Worm (Caenorhabditis elegans) whole organism, L2 larva: ENCODE results near the gene Y43F4A.4.

Experiments
- C34F6.9 ChIP-seq: fragments of 150-350 bp; optimal IDR thresholded peaks from 2 replicates; lab custom pipeline; 2014; ENCODE audit warnings: missing biosample characterization, missing genetic modification characterization
- F13H6.1 ChIP-seq: sonication (generic microtip); optimal IDR thresholded peaks from 2 replicates; lab custom pipeline; 2016; ENCODE audit warnings: missing genetic modification characterization, missing compliant biosample characterization
- R02D3.7 ChIP-seq: fragments of 150-350 bp; optimal IDR thresholded peaks from 2 replicates; lab custom pipeline; 2014; ENCODE audit warnings: missing biosample characterization, missing genetic modification characterization
- ZK546.5 ChIP-seq: sonication (generic microtip); optimal IDR thresholded peaks from 2 replicates; lab custom pipeline; 2017; ENCODE audit warnings: missing biosample characterization, missing genetic modification characterization
- alr-1 ChIP-seq: fragments of 150-350 bp; optimal IDR thresholded peaks from 2 replicates; lab custom pipeline; 2014; ENCODE audit warnings: missing biosample characterization, missing genetic modification characterization
- aly-2 ChIP-seq: fragments of 150-350 bp; optimal IDR thresholded peaks from 2 replicates; lab custom pipeline; 2014; ENCODE audit warnings: missing biosample characterization, missing genetic modification characterization
- ama-1 ChIP-seq: fragments of 150-350 bp; optimal IDR thresholded peaks from 2 replicates; lab custom pipeline; 2018; ENCODE audit warnings: inconsistent platforms
- ceh-16 ChIP-seq: fragments of 150-350 bp; optimal IDR thresholded peaks from 2 replicates; lab custom pipeline; 2014; ENCODE audit warnings: missing biosample characterization, missing genetic modification characterization
- crh-2 ChIP-seq: sonication (generic microtip); optimal IDR thresholded peaks from 2 replicates; lab custom pipeline; 2017; ENCODE audit warnings: missing biosample characterization, missing genetic modification characterization
- dmd-4 ChIP-seq: sonication (generic microtip); optimal IDR thresholded peaks from 2 replicates; lab custom pipeline; 2017; ENCODE audit warnings: missing biosample characterization, missing genetic modification characterization
- egl-27 ChIP-seq: sonication (generic microtip); optimal IDR thresholded peaks from 3 replicates; lab custom pipeline; 2017; ENCODE audit warnings: missing biosample characterization, missing genetic modification reagents, missing genetic modification characterization
- elt-1 ChIP-seq: fragments of 150-350 bp; optimal IDR thresholded peaks from 2 replicates; lab custom pipeline; 2014; ENCODE audit warnings: missing biosample characterization, missing genetic modification characterization
- fos-1 ChIP-seq: fragments of 150-350 bp; optimal IDR thresholded peaks from 2 replicates; lab custom pipeline; 2014; ENCODE audit warnings: missing biosample characterization, missing genetic modification characterization
- lin-11 ChIP-seq: fragments of 150-350 bp; sonication (generic microtip); optimal IDR thresholded peaks from 2 replicates; lab custom pipeline; 2014; ENCODE audit warnings: missing biosample characterization, missing genetic modification characterization, inconsistent platforms, mixed read lengths
- lin-13 ChIP-seq: fragments of 150-350 bp; optimal IDR thresholded peaks from 2 replicates; lab custom pipeline; 2014; ENCODE audit warnings: missing biosample characterization, missing genetic modification reagents, missing genetic modification characterization
- lin-39 ChIP-seq: fragments of 150-350 bp; optimal IDR thresholded peaks from 2 replicates; lab custom pipeline; 2014; ENCODE audit warnings: missing biosample characterization, missing genetic modification reagents, missing genetic modification characterization
- lsy-2 ChIP-seq, 2 experiments: fragments of 150-350 bp in 1 of 2; sonication (generic microtip) in 1 of 2; optimal IDR thresholded peaks; 2 replicates each; lab custom pipeline; 2014 to 2017; ENCODE audit warnings: missing biosample characterization in 2 of 2, missing genetic modification characterization in 2 of 2
- mab-5 ChIP-seq: fragments of 150-350 bp; optimal IDR thresholded peaks from 2 replicates; lab custom pipeline; 2014; ENCODE audit warnings: missing biosample characterization, missing genetic modification characterization
- mdl-1 ChIP-seq, 2 experiments: fragments of 150-350 bp in 1 of 2; sonication (generic microtip) in 1 of 2; optimal IDR thresholded peaks; 2 replicates each; lab custom pipeline; 2017; ENCODE audit warnings: missing biosample characterization in 2 of 2, missing genetic modification characterization in 2 of 2
- nhr-10 ChIP-seq: sonication (generic microtip); optimal IDR thresholded peaks from 2 replicates; lab custom pipeline; 2017; ENCODE audit warnings: missing biosample characterization, missing genetic modification characterization
- nhr-11 ChIP-seq: fragments of 150-350 bp; optimal IDR thresholded peaks from 2 replicates; lab custom pipeline; 2014; ENCODE audit warnings: missing biosample characterization, missing genetic modification characterization
- nhr-12 ChIP-seq: fragments of 150-350 bp; optimal IDR thresholded peaks from 2 replicates; lab custom pipeline; 2014; ENCODE audit warnings: missing biosample characterization, missing genetic modification characterization
- nhr-129 ChIP-seq: fragments of 150-350 bp; optimal IDR thresholded peaks from 2 replicates; lab custom pipeline; 2014; ENCODE audit warnings: missing biosample characterization, missing genetic modification characterization
- nhr-21 ChIP-seq: fragments of 150-350 bp; optimal IDR thresholded peaks from 2 replicates; lab custom pipeline; 2014; ENCODE audit warnings: missing biosample characterization, missing genetic modification characterization
- nhr-237 ChIP-seq: fragments of 150-350 bp; optimal IDR thresholded peaks from 2 replicates; lab custom pipeline; 2014; ENCODE audit warnings: missing biosample characterization, missing genetic modification characterization
- nhr-25 ChIP-seq: fragments of 150-350 bp; sonication (generic microtip); optimal IDR thresholded peaks from 3 replicates; lab custom pipeline; 2014; ENCODE audit warnings: missing biosample characterization, missing genetic modification characterization
- nhr-77 ChIP-seq: fragments of 150-350 bp; optimal IDR thresholded peaks from 2 replicates; lab custom pipeline; 2014; ENCODE audit warnings: missing biosample characterization, missing genetic modification characterization
- sem-4 ChIP-seq: fragments of 150-350 bp; optimal IDR thresholded peaks from 2 replicates; lab custom pipeline; 2014; ENCODE audit warnings: missing biosample characterization, missing genetic modification reagents, missing genetic modification characterization
- sma-9 ChIP-seq, 2 experiments: fragments of 150-350 bp in 1 of 2; sonication (generic microtip) in 1 of 2; optimal IDR thresholded peaks; 2 replicates each; lab custom pipeline; 2014 to 2016; ENCODE audit warnings: missing genetic modification characterization in 2 of 2, mild to moderate bottlenecking in 1 of 2, missing biosample characterization in 1 of 2, missing compliant biosample characterization in 1 of 2, missing genetic modification reagents in 1 of 2, moderate library complexity in 1 of 2
- snpc-4 ChIP-seq: fragments of 150-350 bp; optimal IDR thresholded peaks from 2 replicates; lab custom pipeline; 2014; ENCODE audit warnings: missing biosample characterization, missing genetic modification characterization
- unc-55 ChIP-seq: fragments of 150-350 bp; sonication (generic microtip); optimal IDR thresholded peaks from 3 replicates; lab custom pipeline; 2014; ENCODE audit warnings: missing biosample characterization, missing genetic modification reagents, missing genetic modification characterization
- unc-62 ChIP-seq: fragments of 150-350 bp; optimal IDR thresholded peaks from 2 replicates; lab custom pipeline; 2014; ENCODE audit warnings: missing biosample characterization, missing genetic modification reagents, missing genetic modification characterization
- zag-1 ChIP-seq: fragments of 150-350 bp; optimal IDR thresholded peaks from 2 replicates; lab custom pipeline; 2014; ENCODE audit warnings: missing biosample characterization, missing genetic modification characterization

Y43F4A.4 gene

ce11 chrIII:13256438-13256928 lies 11.1 kb downstream of the Y43F4A.4 start, which contains the start of gene F56A8.3 (continued):
- TF ChIP-seq R02D3.7 (tag; lab: Kevin White, UChicago): peak; percentile 95

ce11 chrIII:13258163-13258562 lies 12.8 kb downstream of the Y43F4A.4 start:
- TF ChIP-seq unc-55 (GFP tag; lab: Kevin White, UChicago) (peak; percentile 43), sem-4 (tag; lab: Kevin White, UChicago) (peak; percentile 69), C34F6.9 (tag; lab: Kevin White, UChicago) (peak; percentile 50), lin-39 (tag; lab: Kevin White, UChicago) (no peak), crh-2 (tag; lab: Kevin White, UChicago) (peak; percentile 3), nhr-10 (tag; lab: Kevin White, UChicago) (no peak), lin-13 (GFP tag; lab: Kevin White, UChicago) (peak; percentile 7), lin-11 (tag; lab: Kevin White, UChicago) (peak; percentile 15), F13H6.1 (tag; lab: Kevin White, UChicago) (peak; percentile 22), lsy-2 (tag; optimal IDR thresholded peaks at IDR 0.05; lab: Kevin White, UChicago) (peak in 1 of 2 experiments; percentile 32), sma-9 (GFP tag; optimal IDR thresholded peaks at IDR 0.05; lab: Kevin White, UChicago) (peak; percentile 16), sma-9 (tag; optimal IDR thresholded peaks at IDR 0.05; lab: Kevin White, UChicago) (no peak)

- TF ChIP-seq snpc-4 (tag; lab: Kevin White, UChicago) (no peak), nhr-21 (no peak), dmd-4 (tag; lab: Kevin White, UChicago) (no peak), unc-62 (GFP tag; lab: Kevin White, UChicago) (no peak), zag-1 (tag; lab: Kevin White, UChicago) (no peak), nhr-77 (tag; lab: Kevin White, UChicago) (no peak), ama-1 (lab: Kevin White, UChicago) (no peak), C34F6.9 (tag; lab: Kevin White, UChicago) (peak; percentile 20), nhr-25 (tag; lab: Kevin White, UChicago) (peak; percentile 29), crh-2 (tag; lab: Kevin White, UChicago) (peak; percentile 26), nhr-129 (tag; lab: Kevin White, UChicago) (peak; percentile 41), lsy-2 (tag; optimal IDR thresholded peaks at IDR 0.05; lab: Kevin White, UChicago) (peak in 1 of 2 experiments; percentile 39), nhr-11 (tag; lab: Kevin White, UChicago) (no peak), fos-1 (peak; percentile 12), mab-5 (no peak), sem-4 (tag; lab: Kevin White, UChicago) (no peak), lin-39 (tag; lab: Kevin White, UChicago) (no peak), ceh-16 (no peak), mdl-1 (tag; optimal IDR thresholded peaks at IDR 0.05; lab: Kevin White, UChicago) (no peak), ZK546.5 (tag; lab: Kevin White, UChicago) (no peak), egl-27 (tag; lab: Kevin White, UChicago) (no peak), aly-2 (tag; lab: Kevin White, UChicago) (no peak)
These were observed 13.4 kb downstream of the Y43F4A.4 start for ce11 chrIII:13258752-13259151.

- TF ChIP-seq nhr-237 (tag; lab: Kevin White, UChicago) (no peak), unc-62 (GFP tag; lab: Kevin White, UChicago) (no peak), alr-1 (tag; lab: Kevin White, UChicago) (no peak), sem-4 (tag; lab: Kevin White, UChicago) (no peak), nhr-11 (tag; lab: Kevin White, UChicago) (no peak), elt-1 (no peak), nhr-12 (no peak)
These were observed 15.0 kb downstream of the Y43F4A.4 start for ce11 chrIII:13260344-13260743.

- no peak for TF ChIP-seq dmd-4 (tag; lab: Kevin White, UChicago)
- no peak for TF ChIP-seq unc-55 (GFP tag; lab: Kevin White, UChicago)
These were observed 17.6 kb downstream of the Y43F4A.4 start, which contains the start of gene F56A8.4 for ce11 chrIII:13262987-13263386. Gene F56A8.4, plus strand, starts transcription at chrIII:13263287.
